Fruit fly (Drosophila melanogaster) whole organism, embryonic: ENCODE results near the gene COX7AL2.

Experiments
- Antp ChIP-seq: fragments of 200-800 bp; sonication (Bioruptor generic); optimal IDR thresholded peaks from 3 replicates; lab custom pipeline; 2016; ENCODE audit warnings: missing biosample characterization, missing genetic modification characterization
- Atf-2 ChIP-seq: fragments of 200-800 bp; sonication (Bioruptor generic); optimal IDR thresholded peaks from 2 replicates; lab custom pipeline; 2016; ENCODE audit warnings: missing biosample characterization, missing genetic modification characterization
- B-H1 ChIP-seq: fragments of 200-800 bp; sonication (Bioruptor generic); IDR thresholded peaks from 3 replicates; pipeline ENCODE4 v1.3.6; 2022; ENCODE audit warnings: missing biosample characterization, missing genetic modification characterization
- CG10267 ChIP-seq: fragments of 200-800 bp; sonication (Bioruptor generic); optimal IDR thresholded peaks from 2 replicates; lab custom pipeline; 2018; ENCODE audit warnings: missing biosample characterization, mild to moderate bottlenecking, missing genetic modification characterization, moderate library complexity
- CG11696 ChIP-seq: fragments of 200-800 bp; sonication (Bioruptor generic); IDR thresholded peaks from 2 replicates; pipeline ENCODE4 v1.3.6; 2022; ENCODE audit warnings: missing biosample characterization, missing genetic modification characterization
- CG13123 ChIP-seq: fragments of 200-800 bp; sonication (Bioruptor generic); optimal IDR thresholded peaks from 2 replicates; lab custom pipeline; 2016; ENCODE audit warnings: missing biosample characterization, missing genetic modification characterization
- CG13624 ChIP-seq: fragments of 200-800 bp; sonication (Bioruptor generic); optimal IDR thresholded peaks from 2 replicates; lab custom pipeline; 2016; ENCODE audit warnings: missing biosample characterization, missing genetic modification characterization
- CG14441 ChIP-seq: fragments of 200-800 bp; sonication (Bioruptor generic); IDR thresholded peaks from 2 replicates; pipeline ENCODE4 v1.3.6; 2022; ENCODE audit warnings: missing biosample characterization, missing genetic modification characterization
- CG17359 ChIP-seq: fragments of 200-800 bp; sonication (Bioruptor generic); optimal IDR thresholded peaks from 3 replicates; lab custom pipeline; 2018; ENCODE audit warnings: missing biosample characterization, mild to moderate bottlenecking, missing genetic modification characterization, moderate library complexity
- CG18011 ChIP-seq: fragments of 200-800 bp; sonication (Bioruptor generic); optimal IDR thresholded peaks from 2 replicates; lab custom pipeline; 2017; ENCODE audit warnings: missing biosample characterization, missing genetic modification characterization, mild to moderate bottlenecking, moderate library complexity, missing genotype
- CG2202 ChIP-seq: fragments of 200-800 bp; sonication (Bioruptor generic); optimal IDR thresholded peaks from 2 replicates; lab custom pipeline; 2018; ENCODE audit warnings: missing biosample characterization, mild to moderate bottlenecking, missing genetic modification characterization
- CG30403 ChIP-seq: fragments of 200-800 bp; sonication (Bioruptor generic); optimal IDR thresholded peaks from 3 replicates; lab custom pipeline; 2016; ENCODE audit warnings: missing biosample characterization, missing genetic modification characterization
- CG33557 ChIP-seq: fragments of 200-800 bp; sonication (Bioruptor generic); optimal IDR thresholded peaks from 2 replicates; lab custom pipeline; 2019; ENCODE audit warnings: missing biosample characterization, mild to moderate bottlenecking, missing genetic modification characterization, moderate library complexity
- CG3726 ChIP-seq: fragments of 200-800 bp; sonication (Bioruptor generic); IDR thresholded peaks from 3 replicates; pipeline ENCODE4, ENCODE4 v1.3.6; 2022; ENCODE audit warnings: missing biosample characterization, missing genetic modification characterization
- CG4360 ChIP-seq: fragments of 200-800 bp; sonication (Bioruptor generic); IDR thresholded peaks from 2 replicates; pipeline ENCODE4 v1.3.6; 2022; ENCODE audit warnings: missing biosample characterization, missing genetic modification characterization
- CG5245 ChIP-seq: fragments of 200-800 bp; sonication (Bioruptor generic); optimal IDR thresholded peaks from 3 replicates; lab custom pipeline; 2016; ENCODE audit warnings: missing biosample characterization, missing genetic modification characterization
- CG7987 ChIP-seq: fragments of 200-800 bp; sonication (Bioruptor generic); optimal IDR thresholded peaks from 2 replicates; lab custom pipeline; 2018; ENCODE audit warnings: missing biosample characterization, mild to moderate bottlenecking, missing genetic modification characterization, moderate library complexity
- CG8924 ChIP-seq: fragments of 200-800 bp; optimal IDR thresholded peaks from 3 replicates; lab custom pipeline; 2019; ENCODE audit warnings: missing biosample characterization, mild to moderate bottlenecking, missing genetic modification characterization, moderate library complexity
- CG8944 ChIP-seq: fragments of 200-800 bp; sonication (Bioruptor generic); optimal IDR thresholded peaks from 3 replicates; lab custom pipeline; 2016; ENCODE audit warnings: missing biosample characterization, missing genetic modification characterization
- CG9215 ChIP-seq: fragments of 200-800 bp; sonication (Bioruptor generic); IDR thresholded peaks from 2 replicates; pipeline ENCODE4 v1.3.6; 2022; ENCODE audit warnings: missing biosample characterization, missing genetic modification characterization
- CrebB ChIP-seq: fragments of 200-800 bp; sonication (Bioruptor generic); optimal IDR thresholded peaks from 3 replicates; lab custom pipeline; 2018; ENCODE audit warnings: missing biosample characterization, mild to moderate bottlenecking, missing genetic modification characterization
- Eip74EF ChIP-seq, 2 experiments: fragments of 200-800 bp in 1 of 2; fragments of >200 bp in 1 of 2; sonication (Bioruptor generic) in 1 of 2; optimal IDR thresholded peaks; 2 replicates each; lab custom pipeline; 2017 to 2019; ENCODE audit warnings: missing biosample characterization in 2 of 2, missing genetic modification characterization in 2 of 2, mild to moderate bottlenecking in 1 of 2, moderate library complexity in 1 of 2
- HLH4C ChIP-seq: fragments of 200-800 bp; sonication (Bioruptor generic); IDR thresholded peaks from 3 replicates; pipeline ENCODE4 v1.3.6; 2022; ENCODE audit warnings: missing biosample characterization, missing genetic modification characterization; ENCODE audit not compliant: partially characterized antibody
- Scr ChIP-seq: fragments of 200-800 bp; sonication (Bioruptor generic); IDR thresholded peaks from 2 replicates; pipeline ENCODE4 v1.3.6; 2022; ENCODE audit warnings: missing biosample characterization, missing genetic modification characterization; ENCODE audit not compliant: partially characterized antibody
- Sry-β ChIP-seq: fragments of 200-800 bp; sonication (Bioruptor generic); optimal IDR thresholded peaks from 2 replicates; lab custom pipeline; 2018; ENCODE audit warnings: missing biosample characterization, mild to moderate bottlenecking, missing genetic modification characterization, moderate library complexity
- Stat92E ChIP-seq, 3 experiments: fragments of >200 bp in 2 of 3; fragments of 200-800 bp in 1 of 3; sonication (Bioruptor generic) in 1 of 3; optimal IDR thresholded peaks; 2 replicates each; lab custom pipeline; 2017 to 2019; ENCODE audit warnings: missing biosample characterization in 3 of 3, missing genetic modification characterization in 3 of 3, mild to moderate bottlenecking in 1 of 3, moderate library complexity in 1 of 3
- aop ChIP-seq: fragments of 200-800 bp; sonication (Bioruptor generic); IDR thresholded peaks from 2 replicates; pipeline ENCODE4 v1.3.6; 2022; ENCODE audit warnings: missing biosample characterization, missing genetic modification characterization
- ato ChIP-seq: fragments of 200-800 bp; sonication (Bioruptor generic); IDR thresholded peaks from 2 replicates; pipeline ENCODE4 v1.3.6; 2022; ENCODE audit warnings: missing biosample characterization, missing genetic modification characterization; ENCODE audit not compliant: partially characterized antibody
- btn ChIP-seq: fragments of 200-800 bp; sonication (Bioruptor generic); optimal IDR thresholded peaks from 2 replicates; lab custom pipeline; 2016; ENCODE audit warnings: missing biosample characterization, missing genetic modification characterization
- caup ChIP-seq: fragments of 200-800 bp; sonication (Bioruptor generic); optimal IDR thresholded peaks from 3 replicates; lab custom pipeline; 2017; ENCODE audit warnings: missing biosample characterization, mild to moderate bottlenecking, missing genetic modification characterization, moderate library complexity; ENCODE audit not compliant: severe bottlenecking
- dimm ChIP-seq: fragments of 200-800 bp; sonication (Bioruptor generic); IDR thresholded peaks from 2 replicates; pipeline ENCODE4 v1.3.6; 2022; ENCODE audit warnings: missing biosample characterization, missing genetic modification characterization
- ems ChIP-seq: fragments of 200-800 bp; sonication (Bioruptor generic); optimal IDR thresholded peaks from 3 replicates; lab custom pipeline; 2016; ENCODE audit warnings: missing biosample characterization, missing genetic modification characterization
- exex ChIP-seq: fragments of 200-800 bp; sonication (Bioruptor generic); optimal IDR thresholded peaks from 4 replicates; lab custom pipeline; 2018; ENCODE audit warnings: missing biosample characterization, mild to moderate bottlenecking, missing genetic modification characterization, moderate library complexity
- fd102C ChIP-seq: fragments of 200-800 bp; sonication (Bioruptor generic); optimal IDR thresholded peaks from 2 replicates; lab custom pipeline; 2018; ENCODE audit warnings: missing biosample characterization, mild to moderate bottlenecking, missing genetic modification characterization, moderate library complexity
- gcm ChIP-seq: fragments of 200-800 bp; sonication (Bioruptor generic); optimal IDR thresholded peaks from 2 replicates; lab custom pipeline; 2019; ENCODE audit warnings: missing biosample characterization, mild to moderate bottlenecking, missing genetic modification characterization, moderate library complexity
- gsb ChIP-seq: fragments of 200-800 bp; sonication (Bioruptor generic); IDR thresholded peaks from 2 replicates; pipeline ENCODE4 v1.3.6; 2022; ENCODE audit warnings: missing biosample characterization, missing genetic modification characterization
- gsb-n ChIP-seq: fragments of 200-800 bp; sonication (Bioruptor generic); optimal IDR thresholded peaks from 3 replicates; lab custom pipeline; 2018; ENCODE audit warnings: missing biosample characterization, mild to moderate bottlenecking, missing genetic modification characterization
- klu ChIP-seq: fragments of 200-800 bp; sonication (Bioruptor generic); IDR thresholded peaks from 2 replicates; pipeline ENCODE4 v1.3.6; 2022; ENCODE audit warnings: missing biosample characterization, missing genetic modification characterization
- maf-S ChIP-seq: fragments of 200-800 bp; sonication (Bioruptor generic); optimal IDR thresholded peaks from 2 replicates; lab custom pipeline; 2016; ENCODE audit warnings: missing biosample characterization, missing genetic modification characterization
- nerfin-1 ChIP-seq: fragments of 200-800 bp; sonication (Bioruptor generic); optimal IDR thresholded peaks from 3 replicates; lab custom pipeline; 2019; ENCODE audit warnings: missing biosample characterization, mild to moderate bottlenecking, missing genetic modification characterization, moderate library complexity
- nerfin-2 ChIP-seq: fragments of 200-800 bp; sonication (Bioruptor generic); IDR thresholded peaks from 2 replicates; pipeline ENCODE4 v1.3.6; 2022; ENCODE audit warnings: missing biosample characterization, missing genetic modification characterization; ENCODE audit not compliant: partially characterized antibody
- pnt ChIP-seq: fragments of 200-800 bp; sonication (Bioruptor generic); optimal IDR thresholded peaks from 3 replicates; lab custom pipeline; 2016; ENCODE audit warnings: missing biosample characterization, missing genetic modification characterization
- prd ChIP-seq, 3 experiments: fragments of >200 bp in 2 of 3; fragments of 200-800 bp in 1 of 3; sonication (Bioruptor generic) in 1 of 3; optimal IDR thresholded peaks in 2 of 3; IDR thresholded peaks in 1 of 3; 2 replicates in 2 of 3; 3 replicates in 1 of 3; pipeline versions ENCODE4 v1.3.6 to Lab custom; 2017 to 2022; ENCODE audit warnings: missing biosample characterization in 1 of 3, missing genetic modification characterization in 1 of 3
- sd ChIP-seq: fragments of 200-800 bp; sonication (Bioruptor generic); optimal IDR thresholded peaks from 3 replicates; lab custom pipeline; 2018; ENCODE audit warnings: missing biosample characterization, mild to moderate bottlenecking, missing genetic modification characterization, moderate library complexity
- sr ChIP-seq: fragments of 200-800 bp; sonication (Bioruptor generic); IDR thresholded peaks from 3 replicates; pipeline ENCODE4 v1.3.6; 2022; ENCODE audit warnings: missing biosample characterization, missing genetic modification characterization
- tin ChIP-seq: fragments of 200-800 bp; sonication (Bioruptor generic); optimal IDR thresholded peaks from 3 replicates; lab custom pipeline; 2016; ENCODE audit warnings: missing biosample characterization, missing genetic modification characterization
- vvl ChIP-seq: fragments of 200-800 bp; sonication (Bioruptor generic); IDR thresholded peaks from 2 replicates; pipeline ENCODE4 v1.3.6; 2022; ENCODE audit warnings: missing biosample characterization, missing genetic modification characterization
- yki ChIP-seq: fragments of >200 bp; optimal IDR thresholded peaks from 3 replicates; lab custom pipeline; 2018
- z ChIP-seq: fragments of 200-800 bp; sonication (Bioruptor generic); IDR thresholded peaks from 3 replicates; pipeline ENCODE4 v1.3.6; 2022; ENCODE audit warnings: missing biosample characterization, missing genetic modification characterization
- zfh1 ChIP-seq: fragments of 200-800 bp; sonication (Bioruptor generic); IDR thresholded peaks from 3 replicates; pipeline ENCODE4 v1.3.6; 2022; ENCODE audit warnings: missing biosample characterization, missing genetic modification characterization

The COX7AL2 gene

dm6 chr2L:2163568-2163953 lies 34.2 kb downstream of the COX7AL2 start (continued):
- TF ChIP-seq Sry-β (GFP tag; lab: Kevin White, UChicago): peak; percentile 58
- TF ChIP-seq CG13624 (GFP tag; lab: Kevin White, UChicago): peak; percentile 80
- TF ChIP-seq vvl: peak; percentile 96
- TF ChIP-seq prd (optimal IDR thresholded peaks at IDR 0.05; lab: Kevin White, UChicago): no peak
- peak; percentile 98 for TF ChIP-seq prd (GFP tag; IDR thresholded peaks at IDR 0.05; lab: Robert Waterston, UW)
- peak; percentile 82 for TF ChIP-seq gcm (GFP tag; lab: Kevin White, UChicago)
- peak; percentile 92 for TF ChIP-seq pnt (GFP tag; lab: Kevin White, UChicago)
- TF ChIP-seq CG8924 (tag; lab: Kevin White, UChicago): peak; percentile 91
- TF ChIP-seq caup (GFP tag; lab: Kevin White, UChicago): peak; percentile 77
- peak; percentile 84 for TF ChIP-seq CG30403 (GFP tag; lab: Kevin White, UChicago)
- peak; percentile 98 for TF ChIP-seq zfh1
- peak; percentile 85 for TF ChIP-seq tin
- TF ChIP-seq CG3726 (GFP tag; lab: Robert Waterston, UW): peak; percentile 91
- peak; percentile 80 for TF ChIP-seq CG9215 (GFP tag; lab: Robert Waterston, UW)
- peak; percentile 70 for TF ChIP-seq klu (GFP tag; lab: Robert Waterston, UW)
- peak; percentile 86 for TF ChIP-seq CG14441 (GFP tag; lab: Robert Waterston, UW)
- TF ChIP-seq CG18011 (GFP tag; lab: Kevin White, UChicago): peak; percentile 40
- TF ChIP-seq CG17359 (tag; lab: Kevin White, UChicago): peak; percentile 87
- peak; percentile 79 for TF ChIP-seq z (GFP tag; lab: Robert Waterston, UW)
- TF ChIP-seq btn (GFP tag; lab: Kevin White, UChicago): peak; percentile 91
- TF ChIP-seq HLH4C (GFP tag; lab: Robert Waterston, UW): no peak
- TF ChIP-seq maf-S: peak; percentile 63
- TF ChIP-seq CG11696: peak; percentile 81
- no peak for TF ChIP-seq nerfin-2 (GFP tag; lab: Robert Waterston, UW)
- TF ChIP-seq dimm (GFP tag; lab: Robert Waterston, UW): peak; percentile 83
- peak; percentile 82; the same call in 2 of the 3 replicates for TF ChIP-seq sr (GFP tag; lab: Robert Waterston, UW)
- TF ChIP-seq CG13123 (GFP tag; lab: Kevin White, UChicago): peak; percentile 64
- peak; percentile 86 for TF ChIP-seq CG10267 (tag; lab: Kevin White, UChicago)
- TF ChIP-seq Stat92E (GFP tag; optimal IDR thresholded peaks at IDR 0.05; lab: Kevin White, UChicago): peak in 1 of 3 experiments; percentile 81
- TF ChIP-seq yki: no peak
- TF ChIP-seq CG5245 (GFP tag; lab: Kevin White, UChicago): peak; percentile 79
- TF ChIP-seq gsb-n (tag; lab: Kevin White, UChicago): peak; percentile 89
- peak; percentile 85 for TF ChIP-seq ems
- peak; percentile 89 for TF ChIP-seq CG2202 (tag; lab: Kevin White, UChicago)
- peak; percentile 72 for TF ChIP-seq CrebB
- peak; percentile 79 for TF ChIP-seq nerfin-1
- TF ChIP-seq Scr: no peak
- TF ChIP-seq aop (GFP tag; lab: Robert Waterston, UW): peak; percentile 97
- TF ChIP-seq gsb (GFP tag; lab: Robert Waterston, UW): peak; percentile 75
- peak; percentile 90 for TF ChIP-seq CG8944 (GFP tag; lab: Kevin White, UChicago)
- TF ChIP-seq Eip74EF (GFP tag; optimal IDR thresholded peaks at IDR 0.05; lab: Kevin White, UChicago): peak in 1 of 2 experiments; percentile 57
- TF ChIP-seq CG33557 (GFP tag; lab: Kevin White, UChicago): peak; percentile 87
- TF ChIP-seq fd102C: peak; percentile 90
- peak; percentile 57 for TF ChIP-seq CG7987 (GFP tag; lab: Kevin White, UChicago)
- peak; percentile 35 for TF ChIP-seq sd
- TF ChIP-seq CG4360: peak; percentile 83
- TF ChIP-seq ato (GFP tag; lab: Robert Waterston, UW): no peak
- TF ChIP-seq B-H1 (GFP tag; lab: Robert Waterston, UW): peak; percentile 69
- TF ChIP-seq Atf-2 (GFP tag; lab: Kevin White, UChicago): peak; percentile 82
- peak; percentile 91 for TF ChIP-seq Antp
- TF ChIP-seq exex (tag; lab: Kevin White, UChicago): no peak
